Worm (Caenorhabditis elegans) whole organism, L3 larva: ENCODE results near the gene fbxb-2.
A peak's percentile ranks its signal among the peaks of the same experiment; 100 is the strongest.

ENCODE experiments used
- R02D3.7 ChIP-seq: fragments of 150-350 bp; optimal IDR thresholded peaks from 2 replicates; lab custom pipeline; 2014; ENCODE audit warnings: missing biosample characterization, missing genetic modification characterization
- ZK546.5 ChIP-seq: sonication (generic microtip); optimal IDR thresholded peaks from 2 replicates; lab custom pipeline; 2017; ENCODE audit warnings: missing biosample characterization, missing genetic modification characterization
- aly-2 ChIP-seq: fragments of 150-350 bp; optimal IDR thresholded peaks from 2 replicates; lab custom pipeline; 2014; ENCODE audit warnings: missing biosample characterization, missing genetic modification characterization
- ama-1 ChIP-seq: fragments of 150-350 bp; optimal IDR thresholded peaks from 2 replicates; lab custom pipeline; 2018
- ceh-28 ChIP-seq: fragments of 150-350 bp; optimal IDR thresholded peaks from 2 replicates; lab custom pipeline; 2014; ENCODE audit warnings: missing biosample characterization, missing genetic modification reagents, missing genetic modification characterization
- ceh-82 ChIP-seq: fragments of 150-350 bp; optimal IDR thresholded peaks from 2 replicates; lab custom pipeline; 2014; ENCODE audit warnings: missing biosample characterization, missing genetic modification characterization
- ceh-9 ChIP-seq: sonication (generic microtip); optimal IDR thresholded peaks from 2 replicates; lab custom pipeline; 2018; ENCODE audit warnings: missing biosample characterization, missing genetic modification characterization
- egl-27 ChIP-seq: sonication (generic microtip); optimal IDR thresholded peaks from 4 replicates; lab custom pipeline; 2017; ENCODE audit warnings: missing biosample characterization, missing genetic modification reagents, missing genetic modification characterization
- egl-5 ChIP-seq: fragments of 150-350 bp; optimal IDR thresholded peaks from 2 replicates; lab custom pipeline; 2017; ENCODE audit warnings: missing biosample characterization, missing genetic modification reagents, missing genetic modification characterization, inconsistent platforms
- elt-1 ChIP-seq: fragments of 150-350 bp; optimal IDR thresholded peaks from 2 replicates; lab custom pipeline; 2014; ENCODE audit warnings: missing biosample characterization, missing genetic modification characterization
- elt-2 ChIP-seq: sonication (generic microtip); optimal IDR thresholded peaks from 2 replicates; lab custom pipeline; 2016; ENCODE audit warnings: missing genetic modification reagents, mild to moderate bottlenecking, missing genetic modification characterization, missing compliant biosample characterization
- elt-3 ChIP-seq, 3 experiments: fragments of 150-350 bp in 1 of 3; sonication (generic microtip) in 2 of 3; optimal IDR thresholded peaks; 2 replicates in 2 of 3; 4 replicates in 1 of 3; lab custom pipeline; 2014 to 2017; ENCODE audit warnings: missing biosample characterization in 3 of 3, missing genetic modification characterization in 3 of 3
- eor-1 ChIP-seq, 2 experiments: fragments of 150-350 bp; optimal IDR thresholded peaks; 2 replicates each; lab custom pipeline; 2014 to 2018; ENCODE audit warnings: missing biosample characterization in 2 of 2, missing genetic modification characterization in 2 of 2
- fkh-10 ChIP-seq: sonication (generic microtip); optimal IDR thresholded peaks from 2 replicates; lab custom pipeline; 2017; ENCODE audit warnings: missing biosample characterization, missing genetic modification reagents, missing genetic modification characterization
- fkh-2 ChIP-seq: fragments of 150-350 bp; optimal IDR thresholded peaks from 2 replicates; lab custom pipeline; 2014; ENCODE audit warnings: missing biosample characterization, missing genetic modification reagents, missing genetic modification characterization
- fos-1 ChIP-seq: fragments of 150-350 bp; optimal IDR thresholded peaks from 2 replicates; lab custom pipeline; 2014; ENCODE audit warnings: missing biosample characterization, missing genetic modification characterization
- hmg-11 ChIP-seq: sonication (generic microtip); optimal IDR thresholded peaks from 2 replicates; lab custom pipeline; 2016; ENCODE audit warnings: missing genetic modification characterization, missing compliant biosample characterization
- jun-1 ChIP-seq: fragments of 150-350 bp; optimal IDR thresholded peaks from 2 replicates; lab custom pipeline; 2014; ENCODE audit warnings: missing biosample characterization, missing genetic modification reagents, missing genetic modification characterization
- mdl-1 ChIP-seq: fragments of 150-350 bp; optimal IDR thresholded peaks from 2 replicates; lab custom pipeline; 2014; ENCODE audit warnings: missing biosample characterization, missing genetic modification characterization
- mml-1 ChIP-seq: fragments of 150-350 bp; sonication (generic microtip); optimal IDR thresholded peaks from 3 replicates; lab custom pipeline; 2014; ENCODE audit warnings: missing biosample characterization, missing genetic modification characterization
- nfya-1 ChIP-seq: sonication (generic microtip); optimal IDR thresholded peaks from 2 replicates; lab custom pipeline; 2017; ENCODE audit warnings: missing genetic modification characterization, mild to moderate bottlenecking, missing compliant biosample characterization, antibody characterized with exemption, moderate library complexity; ENCODE audit not compliant: insufficient read depth
- nhr-11 ChIP-seq: fragments of 150-350 bp; optimal IDR thresholded peaks from 2 replicates; lab custom pipeline; 2014; ENCODE audit warnings: missing biosample characterization, missing genetic modification characterization
- nhr-12 ChIP-seq: fragments of 150-350 bp; optimal IDR thresholded peaks from 2 replicates; lab custom pipeline; 2014; ENCODE audit warnings: missing biosample characterization, missing genetic modification characterization
- nhr-23 ChIP-seq: fragments of 150-350 bp; optimal IDR thresholded peaks from 2 replicates; lab custom pipeline; 2014; ENCODE audit warnings: missing biosample characterization, missing genetic modification reagents, missing genetic modification characterization
- nhr-237 ChIP-seq: fragments of 150-350 bp; optimal IDR thresholded peaks from 2 replicates; lab custom pipeline; 2014; ENCODE audit warnings: missing biosample characterization, missing genetic modification characterization
- nhr-28 ChIP-seq: fragments of 150-350 bp; optimal IDR thresholded peaks from 2 replicates; lab custom pipeline; 2014; ENCODE audit warnings: missing biosample characterization, missing genetic modification characterization
- nhr-76 ChIP-seq: fragments of 150-350 bp; sonication (generic microtip); optimal IDR thresholded peaks from 5 replicates; lab custom pipeline; 2014; ENCODE audit warnings: missing biosample characterization, missing genetic modification characterization
- pha-4 ChIP-seq: fragments of 150-350 bp; optimal IDR thresholded peaks from 2 replicates; lab custom pipeline; 2014; ENCODE audit warnings: missing biosample characterization, missing genetic modification reagents, missing genetic modification characterization
- pqm-1 ChIP-seq: fragments of 150-350 bp; optimal IDR thresholded peaks from 2 replicates; lab custom pipeline; 2017; ENCODE audit warnings: missing biosample characterization, missing genetic modification characterization, inconsistent platforms
- sea-2 ChIP-seq: fragments of 150-350 bp; sonication (generic microtip); optimal IDR thresholded peaks from 4 replicates; lab custom pipeline; 2014; ENCODE audit warnings: missing biosample characterization, missing genetic modification reagents, missing genetic modification characterization
- skn-1 ChIP-seq: fragments of 150-350 bp; optimal IDR thresholded peaks from 2 replicates; lab custom pipeline; 2014; ENCODE audit warnings: missing biosample characterization, missing genetic modification characterization
- snpc-4 ChIP-seq: fragments of 150-350 bp; optimal IDR thresholded peaks from 2 replicates; lab custom pipeline; 2014; ENCODE audit warnings: missing biosample characterization, missing genetic modification characterization
- unc-39 ChIP-seq: sonication (generic microtip); optimal IDR thresholded peaks from 4 replicates; lab custom pipeline; 2017; ENCODE audit warnings: missing biosample characterization, missing genetic modification characterization
- unc-62 ChIP-seq: fragments of 150-350 bp; sonication (generic microtip); optimal IDR thresholded peaks from 4 replicates; lab custom pipeline; 2014; ENCODE audit warnings: missing biosample characterization, missing genetic modification reagents, missing genetic modification characterization
- zag-1 ChIP-seq: fragments of 150-350 bp; optimal IDR thresholded peaks from 2 replicates; lab custom pipeline; 2014; ENCODE audit warnings: missing biosample characterization, missing genetic modification characterization
- ztf-4 ChIP-seq: fragments of 150-350 bp; optimal IDR thresholded peaks from 2 replicates; lab custom pipeline; 2014; ENCODE audit warnings: missing biosample characterization, missing genetic modification characterization

fbxb-2 gene

DNA sequence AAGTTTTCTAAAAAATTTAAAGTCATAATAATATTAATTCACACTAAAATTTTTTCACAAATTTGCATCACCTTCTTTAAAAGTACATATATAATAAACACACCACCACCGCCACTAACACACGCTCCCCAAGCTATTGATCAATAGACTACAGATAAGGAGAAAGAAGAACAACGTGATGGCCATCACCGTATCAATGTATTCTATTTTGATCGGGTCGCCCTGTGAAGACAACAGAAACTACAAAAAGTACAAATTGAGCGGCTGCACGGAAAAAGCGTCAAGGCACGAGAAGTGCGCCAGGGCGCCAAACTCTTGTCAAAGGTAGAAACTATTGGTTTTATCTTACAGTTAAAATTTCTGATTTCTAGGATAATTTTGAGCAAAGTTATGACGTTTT, 24.8 kb downstream of the fbxb-2 start (continued):
- TF ChIP-seq hmg-11: no peak
- TF ChIP-seq elt-1 (tag; lab: Kevin White, UChicago): no peak
- TF ChIP-seq egl-5: no peak
- no peak for TF ChIP-seq fkh-10 (GFP tag; lab: Kevin White, UChicago)
- no peak for TF ChIP-seq nfya-1 (tag; lab: Kevin White, UChicago)
- peak; percentile 0 for TF ChIP-seq nhr-23 (tag; lab: Kevin White, UChicago)
- TF ChIP-seq jun-1 (tag; lab: Kevin White, UChicago): peak; percentile 18
- TF ChIP-seq ama-1 (lab: Kevin White, UChicago): no peak

DNA sequence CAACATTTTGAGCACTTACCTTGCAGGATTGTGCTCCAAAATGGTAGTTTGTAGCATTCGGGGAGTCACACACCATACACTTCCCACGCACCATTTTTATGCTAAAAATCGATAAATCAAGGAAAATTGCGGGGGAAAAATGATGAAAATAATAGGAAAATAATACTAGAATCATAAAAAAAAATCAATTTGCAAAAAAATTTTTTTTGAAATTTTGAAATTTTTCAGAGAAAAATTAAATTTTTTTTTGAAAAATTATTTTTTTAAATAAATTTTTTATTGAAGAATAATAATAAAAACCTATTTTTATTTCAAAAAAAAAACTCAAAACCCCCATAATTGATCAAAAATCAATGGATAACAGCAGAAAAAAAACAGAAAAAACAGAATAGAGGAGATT, 25.3 kb downstream of the fbxb-2 start, which contains the start of gene nhr-79:
Gene nhr-79 (minus strand): TSS at position 101 of the 400 bp plus-strand sequence.
- TF ChIP-seq egl-5 (no peak), ceh-82 (tag; lab: Kevin White, UChicago) (no peak), unc-39 (tag; lab: Kevin White, UChicago) (no peak), egl-27 (tag; lab: Kevin White, UChicago) (no peak), nhr-237 (no peak), nhr-76 (tag; lab: Kevin White, UChicago) (no peak), nfya-1 (tag; lab: Kevin White, UChicago) (no peak), mdl-1 (tag; lab: Kevin White, UChicago) (no peak), nhr-23 (tag; lab: Kevin White, UChicago) (no peak), aly-2 (no peak), eor-1 (tag; optimal IDR thresholded peaks at IDR 0.05; lab: Kevin White, UChicago) (no peak), ztf-4 (tag; lab: Kevin White, UChicago) (no peak), elt-3 (tag; optimal IDR thresholded peaks at IDR 0.05; lab: Kevin White, UChicago) (no peak), skn-1 (no peak), unc-62 (no peak), mml-1 (tag; lab: Kevin White, UChicago) (no peak)

DNA sequence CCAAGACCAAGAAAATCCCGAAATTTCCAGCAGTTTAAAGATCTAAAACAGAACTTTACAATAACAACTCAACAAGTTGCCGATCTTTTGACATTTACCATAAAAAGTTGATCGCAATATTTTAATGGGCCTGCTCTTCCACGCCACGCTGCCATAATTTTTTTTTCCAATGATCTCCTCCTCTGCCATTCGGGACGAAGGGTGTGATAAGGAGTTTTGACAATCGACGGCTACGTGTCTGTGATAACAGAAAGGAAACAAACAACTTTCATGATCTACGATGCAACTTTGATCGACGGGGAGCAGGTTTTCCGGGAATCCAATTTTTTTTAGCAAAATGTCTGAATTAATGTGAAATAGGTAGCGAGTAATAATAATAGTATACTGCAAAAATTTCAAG, 30.2 kb downstream of the fbxb-2 start:
- TF ChIP-seq elt-2 (tag; lab: Kevin White, UChicago) (peak; percentile 92), pqm-1 (tag; lab: Kevin White, UChicago) (peak; percentile 71), ceh-9 (tag; lab: Kevin White, UChicago) (no peak), unc-39 (tag; lab: Kevin White, UChicago) (no peak), pha-4 (tag; lab: Kevin White, UChicago) (peak; percentile 1), zag-1 (tag; lab: Kevin White, UChicago) (no peak), ama-1 (lab: Kevin White, UChicago) (no peak)

DNA sequence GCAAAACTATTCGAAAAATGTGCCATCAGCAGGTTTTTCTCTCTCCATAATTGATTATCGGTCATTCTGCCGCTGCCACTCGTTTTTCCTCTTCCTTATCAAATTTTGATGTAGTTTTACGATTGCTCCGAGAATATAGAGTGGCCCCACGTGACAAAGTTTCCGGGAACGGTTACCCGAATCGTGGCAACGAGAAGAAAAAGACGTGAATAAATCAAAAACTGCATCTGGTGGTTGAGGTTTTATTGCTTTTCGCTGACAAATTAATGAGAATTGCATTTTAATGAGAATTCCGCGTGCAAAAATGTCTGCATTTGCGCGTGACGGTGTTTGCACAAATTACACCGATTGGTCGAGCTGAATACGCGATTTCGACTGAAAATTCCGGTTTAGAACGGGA, 31.7 kb downstream of the fbxb-2 start:
- TF ChIP-seq skn-1: no peak
- peak; percentile 93 for TF ChIP-seq pqm-1 (tag; lab: Kevin White, UChicago)
- TF ChIP-seq aly-2: no peak
- no peak for TF ChIP-seq nhr-23 (tag; lab: Kevin White, UChicago)
- TF ChIP-seq jun-1 (tag; lab: Kevin White, UChicago): peak; percentile 50
- no peak for TF ChIP-seq fkh-10 (GFP tag; lab: Kevin White, UChicago)
- peak; percentile 96 for TF ChIP-seq elt-2 (tag; lab: Kevin White, UChicago)
- no peak for TF ChIP-seq nhr-12 (tag; lab: Kevin White, UChicago)
- no peak for TF ChIP-seq eor-1 (tag; optimal IDR thresholded peaks at IDR 0.05; lab: Kevin White, UChicago)
- TF ChIP-seq nfya-1 (tag; lab: Kevin White, UChicago): peak; percentile 11
- TF ChIP-seq, all 47 proteins: peak for 4

DNA sequence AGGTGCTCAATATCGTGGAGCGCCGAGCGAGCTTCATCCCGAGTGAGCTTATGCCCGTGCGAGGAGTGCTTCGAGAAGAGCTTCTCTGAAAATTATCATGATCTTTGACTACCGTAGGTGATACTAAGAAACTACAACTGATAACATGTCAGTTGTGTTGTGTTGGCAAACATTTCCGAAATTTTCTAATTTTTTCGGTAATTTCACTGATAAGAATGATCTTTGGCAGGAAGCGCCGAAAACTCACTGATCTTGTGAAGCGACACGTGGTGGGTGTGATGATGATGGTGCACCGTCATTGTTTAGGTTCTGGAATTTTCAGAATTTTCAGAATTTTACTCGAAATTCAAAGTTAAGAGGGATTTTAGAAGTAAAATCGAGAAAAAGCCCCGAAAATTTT, 33.8 kb downstream of the fbxb-2 start, which contains the start of gene Y39B6A.1:
Gene Y39B6A.1 (minus strand): TSS at position 309 of the 400 bp plus-strand sequence.
- no peak for TF ChIP-seq R02D3.7
- no peak for TF ChIP-seq nhr-76 (tag; lab: Kevin White, UChicago)
- TF ChIP-seq fkh-10 (GFP tag; lab: Kevin White, UChicago): no peak
- TF ChIP-seq pqm-1 (tag; lab: Kevin White, UChicago): peak; percentile 68
- no peak for TF ChIP-seq snpc-4 (tag; lab: Kevin White, UChicago)
- TF ChIP-seq zag-1 (tag; lab: Kevin White, UChicago): no peak
- TF ChIP-seq elt-2 (tag; lab: Kevin White, UChicago): peak; percentile 81

DNA sequence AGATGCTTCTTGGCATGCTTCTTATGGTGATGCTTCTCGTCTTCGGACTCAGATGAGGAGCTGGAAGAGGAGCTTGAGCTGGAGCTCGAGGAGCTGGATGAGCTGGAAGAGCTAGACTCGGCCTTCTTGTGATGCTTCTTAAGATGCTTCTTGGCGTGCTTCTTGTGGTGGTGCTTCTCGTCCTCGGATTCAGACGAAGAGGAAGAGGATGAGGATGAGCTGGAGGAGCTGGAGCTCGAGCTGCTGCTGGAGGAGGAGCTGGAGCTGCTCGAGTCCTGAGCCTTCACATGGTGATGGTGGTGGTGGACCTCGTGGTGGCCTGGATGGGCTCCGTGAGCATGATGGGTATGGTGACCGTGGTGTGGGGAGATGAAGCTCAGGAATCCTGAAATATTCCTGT, 34.3 kb downstream of the fbxb-2 start:
- no peak for TF ChIP-seq nhr-11
- no peak for TF ChIP-seq elt-2 (tag; lab: Kevin White, UChicago)
- TF ChIP-seq hmg-11: no peak
- TF ChIP-seq snpc-4 (tag; lab: Kevin White, UChicago): no peak
- no peak for TF ChIP-seq nhr-12 (tag; lab: Kevin White, UChicago)
- TF ChIP-seq fos-1 (tag; lab: Kevin White, UChicago): no peak
- TF ChIP-seq sea-2 (GFP tag; lab: Kevin White, UChicago): no peak
- TF ChIP-seq mdl-1 (tag; lab: Kevin White, UChicago): no peak
- TF ChIP-seq ceh-28: no peak
- TF ChIP-seq elt-3 (tag; optimal IDR thresholded peaks at IDR 0.05; lab: Kevin White, UChicago): no peak
- no peak for TF ChIP-seq pqm-1 (tag; lab: Kevin White, UChicago)
- no peak for TF ChIP-seq egl-5
- no peak for TF ChIP-seq nhr-28 (tag; lab: Kevin White, UChicago)
- TF ChIP-seq ztf-4 (tag; lab: Kevin White, UChicago): no peak
- no peak for TF ChIP-seq mml-1 (tag; lab: Kevin White, UChicago)
- no peak for TF ChIP-seq ZK546.5
- no peak for TF ChIP-seq fkh-2
- no peak for TF ChIP-seq aly-2
- TF ChIP-seq nhr-237: no peak
- no peak for TF ChIP-seq unc-39 (tag; lab: Kevin White, UChicago)
